Worm (Caenorhabditis elegans): ENCODE measurements around the gene F09G8.5.

The F09G8.5 gene

ce11 chrIII:8229480-8229879, 25.3 kb upstream of the F09G8.5 start:
- TF ChIP-seq snpc-4 (tag; optimal IDR thresholded peaks at IDR 0.05) (no peak), ztf-11 (tag; optimal IDR thresholded peaks at IDR 0.05) (no peak), mep-1 (tag; optimal IDR thresholded peaks at IDR 0.05) (no peak), sptf-1 (tag; optimal IDR thresholded peaks at IDR 0.05) (no peak), unc-62 (GFP tag; optimal IDR thresholded peaks at IDR 0.05) (no peak), blmp-1 (tag; optimal IDR thresholded peaks at IDR 0.05) (no peak)

- TF ChIP-seq blmp-1 (tag; optimal IDR thresholded peaks at IDR 0.05) (no peak), drap-1 (GFP tag; optimal IDR thresholded peaks at IDR 0.05) (no peak), ztf-11 (tag; optimal IDR thresholded peaks at IDR 0.05) (no peak), nhr-2 (tag; optimal IDR thresholded peaks at IDR 0.05) (no peak), lsy-2 (tag; optimal IDR thresholded peaks at IDR 0.05) (no peak), nhr-28 (tag; optimal IDR thresholded peaks at IDR 0.05) (no peak), elt-3 (tag; optimal IDR thresholded peaks at IDR 0.05) (no peak), ceh-39 (tag; optimal IDR thresholded peaks at IDR 0.05) (no peak), mep-1 (tag; optimal IDR thresholded peaks at IDR 0.05) (no peak), hlh-1 (tag; optimal IDR thresholded peaks at IDR 0.05) (no peak), pha-4 (tag; optimal IDR thresholded peaks at IDR 0.05) (no peak), lin-13 (tag; optimal IDR thresholded peaks at IDR 0.05) (no peak)
Measured at ce11 chrIII:8232634-8233033, 22.1 kb upstream of the F09G8.5 start, which contains the start of gene henn-1. Gene henn-1, plus strand, starts transcription at chrIII:8232651.

- no peak for TF ChIP-seq unc-62 (GFP tag; optimal IDR thresholded peaks at IDR 0.05)
- TF ChIP-seq nhr-76 (tag; optimal IDR thresholded peaks at IDR 0.05): no peak
- no peak for TF ChIP-seq sptf-1 (tag; optimal IDR thresholded peaks at IDR 0.05)
- TF ChIP-seq mep-1 (tag; optimal IDR thresholded peaks at IDR 0.05): no peak
- TF ChIP-seq drap-1 (GFP tag; optimal IDR thresholded peaks at IDR 0.05): no peak
- TF ChIP-seq ces-1 (GFP tag; optimal IDR thresholded peaks at IDR 0.05): no peak
- TF ChIP-seq blmp-1 (tag; optimal IDR thresholded peaks at IDR 0.05): no peak
- no peak for TF ChIP-seq unc-120 (tag; optimal IDR thresholded peaks at IDR 0.05; ENCODE audit: poor library complexity, severe bottlenecking)
- TF ChIP-seq nhr-2 (tag; optimal IDR thresholded peaks at IDR 0.05): no peak
- no peak for TF ChIP-seq flh-1 (GFP tag; optimal IDR thresholded peaks at IDR 0.05)
- TF ChIP-seq zip-8 (tag; optimal IDR thresholded peaks at IDR 0.05): no peak
- no peak for TF ChIP-seq sem-2 (GFP tag; optimal IDR thresholded peaks at IDR 0.05)
- TF ChIP-seq unc-39 (tag; optimal IDR thresholded peaks at IDR 0.05): no peak
- TF ChIP-seq ceh-43 (GFP tag; optimal IDR thresholded peaks at IDR 0.05): no peak
- TF ChIP-seq elt-3 (tag; optimal IDR thresholded peaks at IDR 0.05): no peak
- TF ChIP-seq hlh-1 (tag; optimal IDR thresholded peaks at IDR 0.05): no peak
- no peak for TF ChIP-seq tbx-8 (GFP tag; optimal IDR thresholded peaks at IDR 0.05)
Measured at ce11 chrIII:8235358-8235757, 19.4 kb upstream of the F09G8.5 start, which contains the start of gene C02F5.14. Gene C02F5.14, minus strand, starts transcription at chrIII:8235514.

ce11 chrIII:8235880-8236279, 18.9 kb upstream of the F09G8.5 start, which contains the start of gene C02F5.5:
Gene C02F5.5, plus strand, starts transcription at chrIII:8236180.
- TF ChIP-seq lin-13 (tag; optimal IDR thresholded peaks at IDR 0.05) (no peak), nhr-12 (tag; optimal IDR thresholded peaks at IDR 0.05) (no peak)

ce11 chrIII:8237827-8238226, 16.9 kb upstream of the F09G8.5 start, which contains the start of gene tsp-2:
Gene tsp-2, minus strand, starts transcription at chrIII:8237935.
- TF ChIP-seq elt-1 (tag; optimal IDR thresholded peaks at IDR 0.05; ENCODE audit: borderline replicate concordance, insufficient read depth) (no peak), zip-8 (tag; optimal IDR thresholded peaks at IDR 0.05) (no peak), unc-120 (tag; optimal IDR thresholded peaks at IDR 0.05; ENCODE audit: poor library complexity, severe bottlenecking) (no peak), ceh-39 (tag; optimal IDR thresholded peaks at IDR 0.05) (no peak), drap-1 (GFP tag; optimal IDR thresholded peaks at IDR 0.05) (no peak), lsy-2 (tag; optimal IDR thresholded peaks at IDR 0.05) (no peak), nhr-2 (tag; optimal IDR thresholded peaks at IDR 0.05) (no peak), nhr-76 (tag; optimal IDR thresholded peaks at IDR 0.05) (no peak), nhr-237 (tag; optimal IDR thresholded peaks at IDR 0.05) (no peak), ceh-83 (GFP tag; optimal IDR thresholded peaks at IDR 0.05) (no peak), ham-2 (GFP tag; optimal IDR thresholded peaks at IDR 0.05) (no peak)

ce11 chrIII:8239325-8239724, 15.4 kb upstream of the F09G8.5 start, which contains the start of gene tsp-1:
Gene tsp-1, minus strand, starts transcription at chrIII:8239423.
- TF ChIP-seq ham-2 (GFP tag; optimal IDR thresholded peaks at IDR 0.05): no peak
- TF ChIP-seq unc-39 (tag; optimal IDR thresholded peaks at IDR 0.05): no peak
- TF ChIP-seq nhr-28 (tag; optimal IDR thresholded peaks at IDR 0.05): no peak
- TF ChIP-seq sem-2 (GFP tag; optimal IDR thresholded peaks at IDR 0.05): no peak
- no peak for TF ChIP-seq elt-3 (tag; optimal IDR thresholded peaks at IDR 0.05)
- TF ChIP-seq ceh-43 (GFP tag; optimal IDR thresholded peaks at IDR 0.05): no peak
- TF ChIP-seq nhr-12 (tag; optimal IDR thresholded peaks at IDR 0.05): no peak
- no peak for TF ChIP-seq unc-120 (tag; optimal IDR thresholded peaks at IDR 0.05; ENCODE audit: poor library complexity, severe bottlenecking)
- no peak for TF ChIP-seq ztf-11 (tag; optimal IDR thresholded peaks at IDR 0.05)
- no peak for TF ChIP-seq lin-32 (GFP tag; optimal IDR thresholded peaks at IDR 0.05)
- no peak for TF ChIP-seq mls-2 (tag; optimal IDR thresholded peaks at IDR 0.05)
- no peak for TF ChIP-seq drap-1 (GFP tag; optimal IDR thresholded peaks at IDR 0.05)
- TF ChIP-seq cnd-1 (tag; optimal IDR thresholded peaks at IDR 0.05): no peak
- no peak for TF ChIP-seq ceh-39 (tag; optimal IDR thresholded peaks at IDR 0.05)
- TF ChIP-seq snpc-4 (tag; optimal IDR thresholded peaks at IDR 0.05): no peak
- TF ChIP-seq lsy-2 (tag; optimal IDR thresholded peaks at IDR 0.05): no peak
- no peak for TF ChIP-seq M03D4.4 (tag; optimal IDR thresholded peaks at IDR 0.05)
- TF ChIP-seq sptf-1 (tag; optimal IDR thresholded peaks at IDR 0.05): no peak
- TF ChIP-seq nhr-2 (tag; optimal IDR thresholded peaks at IDR 0.05): no peak
